Worm (Caenorhabditis elegans) whole organism, young adult: ENCODE results near the gene fipr-18.

Experiments used
- B0019.2 ChIP-seq: fragments of 200-800 bp; sonication (Bioruptor generic); conservative IDR thresholded peaks from 2 replicates; pipeline ENCODE4 v1.3.6; 2022; ENCODE audit warnings: missing genetic modification reagents, missing genetic modification characterization, missing compliant biosample characterization
- Y67H2A.10 ChIP-seq: fragments of 200-800 bp; sonication (Bioruptor generic); conservative IDR thresholded peaks from 2 replicates; pipeline ENCODE4 v1.3.6; 2022; ENCODE audit warnings: missing genetic modification reagents, missing genetic modification characterization, missing compliant biosample characterization
- madf-6 ChIP-seq: fragments of 200-800 bp; sonication (Bioruptor generic); IDR thresholded peaks from 2 replicates; pipeline ENCODE4 v1.3.6; 2022; ENCODE audit warnings: missing genetic modification reagents, missing genetic modification characterization, missing compliant biosample characterization
- nhr-80 ChIP-seq: sonication (generic microtip); optimal IDR thresholded peaks from 2 replicates; lab custom pipeline; 2016; ENCODE audit warnings: missing genetic modification characterization, missing compliant biosample characterization

Gene fipr-18

ce11 chrIII:7508128-7508635 lies 49.1 kb downstream of the fipr-18 start, which contains the start of gene cls-1:
Gene cls-1 (plus strand): TSS chrIII:7508178.
- no peak for TF ChIP-seq Y67H2A.10 (GFP tag; lab: Robert Waterston, UW)
- TF ChIP-seq nhr-80 (tag; lab: Kevin White, UChicago): peak; percentile 30
- TF ChIP-seq B0019.2: no peak
- no peak for TF ChIP-seq madf-6 (GFP tag; lab: Robert Waterston, UW)
